Worm (Caenorhabditis elegans): ENCODE results near the gene zim-3.

zim-3 gene

DNA sequence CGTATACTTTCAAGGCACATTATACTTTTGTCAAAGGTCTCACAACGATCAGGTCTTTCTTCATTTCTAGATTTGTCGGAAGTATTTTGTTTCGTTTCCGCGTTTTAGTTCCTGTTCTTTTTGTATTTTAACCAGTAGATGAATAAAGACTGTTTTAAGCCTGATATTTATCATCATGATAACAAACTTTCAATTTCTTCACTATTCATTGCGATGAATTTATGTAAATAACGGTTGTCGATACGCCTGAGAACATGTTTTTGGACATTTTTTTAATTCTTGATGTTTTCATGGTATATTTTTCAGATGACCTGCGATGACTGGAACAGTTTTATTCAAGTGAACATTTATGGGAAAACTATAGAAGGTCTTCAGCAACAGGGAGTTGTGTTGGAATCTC lies at the start of gene zim-3:
Gene zim-3 (plus strand): TSS at position 301 of the 400 bp plus-strand sequence.
- no peak for TF ChIP-seq nhr-102 (tag; optimal IDR thresholded peaks at IDR 0.05)
- no peak for TF ChIP-seq T20F7.1 (GFP tag; optimal IDR thresholded peaks at IDR 0.05)
- TF ChIP-seq zfp-3 (GFP tag; conservative IDR thresholded peaks at IDR 0.05): no peak
- no peak for TF ChIP-seq nhr-10 (tag; optimal IDR thresholded peaks at IDR 0.05)
- no peak for TF ChIP-seq egl-43 (GFP tag; IDR thresholded peaks at IDR 0.05)
- no peak for TF ChIP-seq dpl-1 (GFP tag; optimal IDR thresholded peaks at IDR 0.05)
- TF ChIP-seq dmd-6 (GFP tag; IDR thresholded peaks at IDR 0.05): no peak
- no peak for TF ChIP-seq daf-16 (GFP tag; optimal IDR thresholded peaks at IDR 0.05)
- TF ChIP-seq daf-16 (tag; optimal IDR thresholded peaks at IDR 0.05): no peak
- TF ChIP-seq F26F4.8 (GFP tag; conservative IDR thresholded peaks at IDR 0.05): no peak
- TF ChIP-seq attf-4 (tag; optimal IDR thresholded peaks at IDR 0.05): no peak
- no peak for TF ChIP-seq spr-1 (tag; optimal IDR thresholded peaks at IDR 0.05)

DNA sequence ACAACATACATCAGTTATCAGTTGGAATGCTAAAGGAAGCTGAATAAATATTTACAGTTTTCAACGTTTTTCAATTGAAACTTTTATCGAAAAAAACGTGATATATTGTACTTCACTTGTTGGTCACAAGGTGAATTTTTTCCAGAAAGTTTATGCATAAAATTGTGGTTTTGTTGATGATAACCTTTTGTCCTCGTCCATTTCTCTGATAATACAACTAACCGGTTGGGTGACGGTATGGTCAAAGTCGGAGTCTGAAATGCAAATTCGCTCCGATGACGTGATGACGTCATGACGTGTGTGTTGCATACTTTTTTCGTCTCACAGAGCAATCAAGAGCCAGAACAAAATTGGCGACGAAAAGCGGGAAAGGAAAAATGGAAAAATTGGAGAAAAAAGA lies 47.1 kb upstream of the zim-3 start:
- TF ChIP-seq hif-1 (tag; optimal IDR thresholded peaks at IDR 0.05) (peak in 1 of 2 experiments; percentile 80), dmd-9 (GFP tag; IDR thresholded peaks at IDR 0.05) (no peak), ceh-62 (tag; optimal IDR thresholded peaks at IDR 0.05) (no peak), fkh-10 (GFP tag; optimal IDR thresholded peaks at IDR 0.05) (peak; percentile 37), ZK546.5 (tag; optimal IDR thresholded peaks at IDR 0.05) (no peak), Y105C5A.15 (GFP tag; IDR thresholded peaks at IDR 0.05) (no peak), nhr-76 (tag; optimal IDR thresholded peaks at IDR 0.05) (no peak), mes-2 (tag; optimal IDR thresholded peaks at IDR 0.05; ENCODE audit: poor library complexity, severe bottlenecking) (peak; percentile 8), hlh-11 (tag; optimal IDR thresholded peaks at IDR 0.05) (peak; percentile 89), Y75B8A.6 (GFP tag; IDR thresholded peaks at IDR 0.05) (no peak), nhr-102 (tag; optimal IDR thresholded peaks at IDR 0.05) (peak; percentile 61), nhr-77 (tag; optimal IDR thresholded peaks at IDR 0.05) (peak; percentile 43), arid-1 (GFP tag; conservative IDR thresholded peaks at IDR 0.05) (no peak), Y5F2A.4 (GFP tag; optimal IDR thresholded peaks at IDR 0.05) (no peak), T26A8.4 (GFP tag; IDR thresholded peaks at IDR 0.05) (peak; percentile 18; the same call in 1 of the 2 replicates), spr-3 (GFP tag; optimal IDR thresholded peaks at IDR 0.05) (no peak), T20F7.1 (GFP tag; optimal IDR thresholded peaks at IDR 0.05) (peak; percentile 18), F44E2.7 (GFP tag; IDR thresholded peaks at IDR 0.05) (no peak), pha-4 (GFP tag; IDR thresholded peaks at IDR 0.05) (peak; percentile 21; the same call in 1 of the 2 replicates), pha-4 (tag; optimal IDR thresholded peaks at IDR 0.05) (no peak), ceh-28 (tag; optimal IDR thresholded peaks at IDR 0.05) (no peak), egl-27 (tag; optimal IDR thresholded peaks at IDR 0.05) (no peak), dmd-6 (GFP tag; IDR thresholded peaks at IDR 0.05) (peak; percentile 71), mxl-3 (GFP tag; optimal IDR thresholded peaks at IDR 0.05) (peak; percentile 32), jun-1 (tag; optimal IDR thresholded peaks at IDR 0.05) (no peak), aha-1 (tag) (peak; percentile 92), lim-7 (GFP tag; IDR thresholded peaks at IDR 0.05) (no peak), Y48G9A.11 (GFP tag; IDR thresholded peaks at IDR 0.05) (no peak), zfp-2 (tag; optimal IDR thresholded peaks at IDR 0.05) (no peak), zip-2 (tag; optimal IDR thresholded peaks at IDR 0.05) (no peak), php-3 (GFP tag; IDR thresholded peaks at IDR 0.05) (peak; percentile 59; the same call in 1 of the 2 replicates), egl-43 (GFP tag; IDR thresholded peaks at IDR 0.05) (no peak), lin-38 (GFP tag; IDR thresholded peaks at IDR 0.05) (peak; percentile 19; the same call in 1 of the 2 replicates), tra-1 (GFP tag; IDR thresholded peaks at IDR 0.05) (no peak), lin-13 (GFP tag; optimal IDR thresholded peaks at IDR 0.05) (no peak), nhr-28 (tag; optimal IDR thresholded peaks at IDR 0.05) (peak; percentile 51), daf-16 (GFP tag; optimal IDR thresholded peaks at IDR 0.05) (peak in 1 of 2 experiments; percentile 19), daf-16 (tag; optimal IDR thresholded peaks at IDR 0.05) (peak; percentile 98), daf-12 (tag; optimal IDR thresholded peaks at IDR 0.05) (no peak), nhr-48 (tag; optimal IDR thresholded peaks at IDR 0.05) (peak; percentile 74), madf-9 (GFP tag; conservative IDR thresholded peaks at IDR 0.05) (no peak), mep-1 (tag; optimal IDR thresholded peaks at IDR 0.05) (peak; percentile 48), daf-8 (GFP tag; IDR thresholded peaks at IDR 0.05) (no peak), unc-62 (GFP tag; optimal IDR thresholded peaks at IDR 0.05 in 1 of 2) (peak in 1 of 2 experiments; percentile 83), unc-62 (tag; optimal IDR thresholded peaks at IDR 0.05) (no peak)

All from whole organism, L4 larva.